Worm (Caenorhabditis elegans) whole organism, L4 larva: ENCODE data around the gene W08E12.6.

Source experiments
- Y105C5A.15 ChIP-seq: fragments of 200-800 bp; sonication (Bioruptor generic); IDR thresholded peaks from 2 replicates; pipeline ENCODE4 v1.3.6; 2022; ENCODE audit warnings: missing genetic modification characterization, missing compliant biosample characterization
- Y48G9A.11 ChIP-seq: fragments of 200-800 bp; sonication (Bioruptor generic); IDR thresholded peaks from 2 replicates; pipeline ENCODE4 v1.3.6; 2022; ENCODE audit warnings: missing genetic modification reagents, missing genetic modification characterization, missing compliant biosample characterization
- fos-1 ChIP-seq: fragments of 150-350 bp; optimal IDR thresholded peaks from 2 replicates; lab custom pipeline; 2014; ENCODE audit warnings: missing biosample characterization, missing genetic modification characterization
- mdl-1 ChIP-seq, 2 experiments: fragments of 150-350 bp in 1 of 2; sonication (generic microtip) in 1 of 2; optimal IDR thresholded peaks; 2 replicates each; lab custom pipeline; 2014 to 2017; ENCODE audit warnings: missing biosample characterization in 2 of 2, missing genetic modification characterization in 2 of 2
- nhr-28 ChIP-seq: fragments of 150-350 bp; optimal IDR thresholded peaks from 2 replicates; lab custom pipeline; 2014; ENCODE audit warnings: missing biosample characterization, missing genetic modification characterization
- nhr-76 ChIP-seq: fragments of 150-350 bp; optimal IDR thresholded peaks from 2 replicates; lab custom pipeline; 2014; ENCODE audit warnings: missing biosample characterization, missing genetic modification characterization
- snpc-4 ChIP-seq: fragments of 150-350 bp; optimal IDR thresholded peaks from 2 replicates; lab custom pipeline; 2014; ENCODE audit warnings: missing biosample characterization, missing genetic modification characterization
- unc-130 ChIP-seq: sonication (generic microtip); optimal IDR thresholded peaks from 2 replicates; lab custom pipeline; 2016; ENCODE audit warnings: missing genetic modification reagents, missing genetic modification characterization, missing compliant biosample characterization
- unc-39 ChIP-seq: sonication (generic microtip); optimal IDR thresholded peaks from 2 replicates; lab custom pipeline; 2017; ENCODE audit warnings: missing biosample characterization, missing genetic modification characterization
- unc-62 ChIP-seq, 3 experiments: fragments of 150-350 bp in 1 of 3; sonication (generic microtip); optimal IDR thresholded peaks in 2 of 3; peaks in 1 of 3; 1 replicate in 1 of 3; 2 replicates in 2 of 3; lab custom pipeline; 2014 to 2017; ENCODE audit warnings: missing biosample characterization in 3 of 3, missing genetic modification characterization in 3 of 3, missing genetic modification reagents in 3 of 3, missing genotype in 1 of 3
- zag-1 ChIP-seq: fragments of 150-350 bp; optimal IDR thresholded peaks from 2 replicates; lab custom pipeline; 2014; ENCODE audit warnings: missing biosample characterization, missing genetic modification characterization

- TF ChIP-seq nhr-28 (tag; lab: Kevin White, UChicago), result no peak
- TF ChIP-seq Y48G9A.11 (GFP tag; lab: Robert Waterston, UW), result no peak
- no peak for TF ChIP-seq nhr-76 (tag; lab: Kevin White, UChicago)
- no peak for TF ChIP-seq zag-1 (tag; lab: Kevin White, UChicago)
- no peak for TF ChIP-seq snpc-4 (tag; lab: Kevin White, UChicago)
- TF ChIP-seq unc-130, result no peak
- TF ChIP-seq unc-39 (tag; lab: Kevin White, UChicago), result no peak
- no peak for TF ChIP-seq fos-1 (tag; lab: Kevin White, UChicago)
- TF ChIP-seq mdl-1 (tag; optimal IDR thresholded peaks at IDR 0.05; lab: Kevin White, UChicago), result no peak
- no peak for TF ChIP-seq Y105C5A.15 (GFP tag; lab: Robert Waterston, UW)
- no peak for TF ChIP-seq unc-62 (GFP tag; optimal IDR thresholded peaks at IDR 0.05 in 1 of 2; lab: Kevin White, UChicago)
- TF ChIP-seq unc-62 (tag; optimal IDR thresholded peaks at IDR 0.05; lab: Kevin White, UChicago), result no peak
These were observed 39.8 kb downstream of the W08E12.6 start for ce11 chrIV:3338176-3338575.
